Worm (Caenorhabditis elegans) whole organism, young adult: ENCODE measurements around the gene F55E10.2.

ENCODE experiments used
- ama-1 ChIP-seq, 3 experiments: fragments of 150-350 bp in 1 of 3; sonication (generic microtip) in 2 of 3; optimal IDR thresholded peaks; 2 replicates each; lab custom pipeline; 2014 to 2018; ENCODE audit warnings: missing biosample characterization in 2 of 3, missing genetic modification characterization in 2 of 3, missing genetic modification reagents in 2 of 3
- athp-1 ChIP-seq: sonication (generic microtip); optimal IDR thresholded peaks from 2 replicates; lab custom pipeline; 2017; ENCODE audit warnings: mild to moderate bottlenecking, missing genetic modification characterization, missing compliant biosample characterization
- dox-1 ChIP-seq: fragments of 200-800 bp; sonication (Bioruptor generic); IDR thresholded peaks from 2 replicates; pipeline ENCODE4 v1.3.6; 2022; ENCODE audit warnings: missing genetic modification reagents, missing genetic modification characterization, missing compliant biosample characterization
- dpff-1 ChIP-seq: sonication (generic microtip); optimal IDR thresholded peaks from 2 replicates; lab custom pipeline; 2017; ENCODE audit warnings: mild to moderate bottlenecking, missing genetic modification characterization, missing compliant biosample characterization
- gei-17 ChIP-seq: fragments of 200-800 bp; sonication (Bioruptor generic); optimal IDR thresholded peaks from 2 replicates; lab custom pipeline; 2018; ENCODE audit warnings: mild to moderate bottlenecking, missing genetic modification characterization, missing compliant biosample characterization
- lin-40 ChIP-seq: sonication (generic microtip); optimal IDR thresholded peaks from 2 replicates; lab custom pipeline; 2016; ENCODE audit warnings: missing genetic modification characterization, mild to moderate bottlenecking, missing compliant biosample characterization, missing genotype, missing genetic modification reagents
- lin-54 ChIP-seq: fragments of 200-800 bp; sonication (Bioruptor generic); optimal IDR thresholded peaks from 2 replicates; lab custom pipeline; 2018; ENCODE audit warnings: mild to moderate bottlenecking, missing genetic modification characterization, missing compliant biosample characterization
- nhr-27 ChIP-seq: fragments of 200-800 bp; sonication (Bioruptor generic); optimal IDR thresholded peaks from 2 replicates; lab custom pipeline; 2018; ENCODE audit warnings: mild to moderate bottlenecking, missing genetic modification characterization, moderate library complexity, missing compliant biosample characterization
- pha-4 ChIP-seq: fragments of 150-350 bp; sonication (generic microtip); optimal IDR thresholded peaks from 2 replicates; lab custom pipeline; 2014; ENCODE audit warnings: missing biosample characterization, missing genetic modification reagents, missing genetic modification characterization
- sea-2 ChIP-seq: fragments of 200-800 bp; sonication (Bioruptor generic); IDR thresholded peaks from 2 replicates; pipeline ENCODE4 v1.3.6; 2022; ENCODE audit warnings: missing genetic modification characterization, missing compliant biosample characterization
- snpc-4 ChIP-seq, 5 experiments: fragments of 150-350 bp in 1 of 5; sonication (generic microtip) in 4 of 5; optimal IDR thresholded peaks; 2 replicates each; lab custom pipeline; 2014 to 2018; ENCODE audit warnings: missing genetic modification characterization in 5 of 5, missing biosample characterization in 3 of 5, antibody characterized with exemption in 2 of 5, mild to moderate bottlenecking in 2 of 5, missing compliant biosample characterization in 2 of 5, missing genotype in 2 of 5, moderate library complexity in 2 of 5, missing genetic modification reagents in 1 of 5
- ztf-26 ChIP-seq: sonication (generic microtip); optimal IDR thresholded peaks from 2 replicates; lab custom pipeline; 2017; ENCODE audit warnings: missing genetic modification characterization, missing compliant biosample characterization

ce11 chrX:8307600-8307999, 32.9 kb upstream of the F55E10.2 start, which contains the start of gene R09F10.5:
- TF ChIP-seq ama-1 (optimal IDR thresholded peaks at IDR 0.05; lab: Kevin White, UChicago): no peak
- TF ChIP-seq ama-1 (GFP tag; optimal IDR thresholded peaks at IDR 0.05; lab: Kevin White, UChicago): no peak
- TF ChIP-seq gei-17 (GFP tag; lab: Kevin White, UChicago): no peak
- TF ChIP-seq pha-4: no peak
- no peak for TF ChIP-seq ztf-26 (tag; lab: Kevin White, UChicago)
- no peak for TF ChIP-seq lin-54 (GFP tag; lab: Kevin White, UChicago)
- no peak for TF ChIP-seq lin-40
- no peak for TF ChIP-seq dpff-1 (tag; lab: Kevin White, UChicago)
- TF ChIP-seq nhr-27 (tag; lab: Kevin White, UChicago): no peak
- no peak for TF ChIP-seq sea-2 (GFP tag; lab: Robert Waterston, UW)
- TF ChIP-seq athp-1: no peak
- TF ChIP-seq dox-1: no peak
- no peak for TF ChIP-seq snpc-4 (GFP tag; optimal IDR thresholded peaks at IDR 0.05; lab: Kevin White, UChicago)
- no peak for TF ChIP-seq snpc-4 (tag; optimal IDR thresholded peaks at IDR 0.05; lab: Kevin White, UChicago)
